Worm (Caenorhabditis elegans): ENCODE measurements around the gene cthd-1.

The cthd-1 gene

DNA sequence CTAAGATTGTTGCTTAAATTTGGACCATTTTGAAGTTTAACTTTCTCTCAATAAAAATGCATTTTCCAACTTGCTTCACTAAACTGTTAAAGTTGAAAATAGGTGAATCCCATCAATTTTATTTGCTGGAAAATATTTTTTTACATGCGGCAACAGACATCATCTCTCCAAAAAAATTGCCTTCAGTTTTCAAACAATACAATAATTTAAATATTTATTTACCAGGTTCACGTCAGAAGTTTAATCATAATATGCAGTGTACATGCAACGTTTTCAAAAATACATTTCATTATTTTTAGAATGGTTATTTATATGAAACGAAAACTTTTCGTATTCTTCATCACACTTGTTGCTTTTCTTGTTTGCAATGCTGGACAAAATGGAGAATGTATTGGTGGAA lies 47.1 kb upstream of the cthd-1 start, which contains the start of gene T06E4.5:
TSS of gene T06E4.5 (plus strand) at position 301 of the 400 bp plus-strand sequence.
- TF ChIP-seq lim-7 (GFP tag; IDR thresholded peaks at IDR 0.05) (no peak), lin-38 (GFP tag; IDR thresholded peaks at IDR 0.05) (no peak), daf-12 (tag; optimal IDR thresholded peaks at IDR 0.05) (no peak), ama-1 (optimal IDR thresholded peaks at IDR 0.05) (no peak)

DNA sequence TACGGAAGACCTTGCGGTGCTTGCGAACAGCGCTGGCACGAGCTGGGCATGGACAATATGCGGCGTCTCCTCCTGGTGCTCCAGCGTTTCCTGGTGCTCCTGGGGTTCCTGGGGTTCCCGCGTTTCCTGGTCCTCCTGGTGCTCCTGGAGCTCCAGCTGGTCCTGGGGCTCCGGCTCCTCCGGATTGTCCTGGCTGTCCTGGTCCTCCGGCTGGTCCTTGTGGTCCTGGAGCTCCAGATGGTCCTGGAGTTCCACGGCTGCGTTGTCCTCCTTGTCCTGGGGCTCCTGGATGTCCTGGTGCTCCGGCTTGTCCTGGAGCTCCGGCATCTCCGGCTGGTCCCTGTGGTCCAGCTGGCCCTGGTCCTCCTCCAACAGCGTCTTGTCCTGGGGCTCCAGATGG lies 45.7 kb upstream of the cthd-1 start:
- TF ChIP-seq pha-4 (GFP tag; IDR thresholded peaks at IDR 0.05) (peak; percentile 56; the same call in 1 of the 2 replicates), pha-4 (tag; optimal IDR thresholded peaks at IDR 0.05) (no peak), egl-43 (GFP tag; IDR thresholded peaks at IDR 0.05) (no peak), F26F4.8 (GFP tag; conservative IDR thresholded peaks at IDR 0.05) (0 out of 2 replicates have a peak, but pooled peaks have one; percentile 4), attf-4 (tag; optimal IDR thresholded peaks at IDR 0.05) (no peak), Y48G9A.11 (GFP tag; IDR thresholded peaks at IDR 0.05) (no peak), set-16 (GFP tag; IDR thresholded peaks at IDR 0.05) (peak; percentile 99), madf-5 (GFP tag; IDR thresholded peaks at IDR 0.05) (peak in 1 of 2 experiments; percentile 52; a peak in 1 of 4 replicates)

DNA sequence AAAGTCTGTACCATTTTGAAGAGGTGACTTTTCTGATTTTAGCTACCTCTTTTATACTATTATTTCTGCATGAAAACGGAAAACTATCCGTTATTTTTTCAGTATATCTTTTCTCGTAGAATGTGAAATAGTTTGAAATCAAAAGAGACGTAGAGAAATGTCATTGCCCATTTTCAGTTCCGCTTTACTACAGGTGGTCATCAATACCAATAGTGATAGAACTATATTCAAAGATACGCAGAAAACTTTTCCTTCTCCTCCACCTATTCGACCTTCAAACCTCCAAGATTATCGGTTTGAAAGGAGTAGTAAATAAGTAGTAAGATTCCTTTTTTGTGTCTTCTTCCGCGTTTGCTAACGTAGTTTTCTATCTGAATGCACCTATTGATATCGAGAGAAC lies 44.8 kb upstream of the cthd-1 start, which contains the start of gene col-147:
TSS of gene col-147 (minus strand) at position 26 of the 400 bp plus-strand sequence.
- TF ChIP-seq ztf-11 (tag; optimal IDR thresholded peaks at IDR 0.05) = no peak
- TF ChIP-seq ama-1 (optimal IDR thresholded peaks at IDR 0.05) = no peak
- TF ChIP-seq zip-11 (GFP tag; IDR thresholded peaks at IDR 0.05) = no peak
- TF ChIP-seq dmd-6 (GFP tag; IDR thresholded peaks at IDR 0.05) = 0 out of 2 replicates have a peak, but pooled peaks have one; percentile 7
- TF ChIP-seq fkh-10 (GFP tag; optimal IDR thresholded peaks at IDR 0.05) = no peak
- no peak for TF ChIP-seq nhr-11 (tag; optimal IDR thresholded peaks at IDR 0.05)
- peak; percentile 11 for TF ChIP-seq cey-2 (tag; optimal IDR thresholded peaks at IDR 0.05; ENCODE audit: borderline replicate concordance, insufficient read depth)
- TF ChIP-seq unc-62 (GFP tag; optimal IDR thresholded peaks at IDR 0.05 in 1 of 2) = peak in 1 of 2 experiments; percentile 83
- TF ChIP-seq unc-62 (tag; optimal IDR thresholded peaks at IDR 0.05) = no peak
- no peak for TF ChIP-seq mxl-3 (GFP tag; optimal IDR thresholded peaks at IDR 0.05)
- TF ChIP-seq skn-1 (tag; optimal IDR thresholded peaks at IDR 0.05) = no peak
- TF ChIP-seq madf-5 (GFP tag; IDR thresholded peaks at IDR 0.05) = no peak
- TF ChIP-seq lin-39 (tag; optimal IDR thresholded peaks at IDR 0.05) = no peak
- TF ChIP-seq madf-9 (GFP tag; conservative IDR thresholded peaks at IDR 0.05) = no peak
- peak; percentile 60 for TF ChIP-seq nhr-28 (tag; optimal IDR thresholded peaks at IDR 0.05)
- TF ChIP-seq saeg-2 (GFP tag; IDR thresholded peaks at IDR 0.05) = no peak
- TF ChIP-seq gei-8 (GFP tag; optimal IDR thresholded peaks at IDR 0.05) = no peak
- no peak for TF ChIP-seq set-16 (GFP tag; IDR thresholded peaks at IDR 0.05)
- TF ChIP-seq aha-1 (tag) = no peak

DNA sequence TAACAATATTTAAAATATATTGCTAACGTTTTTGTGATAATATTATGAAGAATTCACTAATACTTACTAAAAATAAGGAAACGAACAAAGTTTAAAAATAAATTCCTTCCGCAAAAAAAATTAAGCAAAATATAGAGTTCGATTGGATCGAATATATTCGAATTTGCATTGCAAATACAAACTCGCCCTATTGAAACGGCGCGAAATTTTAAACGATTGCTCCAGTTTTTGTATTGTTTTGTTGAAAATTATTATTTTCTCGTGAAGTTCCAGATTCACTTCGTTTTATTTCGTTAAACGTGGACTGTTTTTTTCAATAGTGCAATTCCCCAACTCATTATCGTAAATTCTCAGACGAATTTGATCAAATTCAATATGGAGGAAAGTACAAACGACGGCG lies 32.6 kb upstream of the cthd-1 start, which contains the start of the genes atl-1 and hcp-2:
TSS of gene atl-1 (minus strand) at position 89 of the 400 bp plus-strand sequence.
TSS of gene hcp-2 (plus strand) at position 353 of the 400 bp plus-strand sequence.
- TF ChIP-seq ZK546.5 (tag; optimal IDR thresholded peaks at IDR 0.05) (no peak), dpl-1 (GFP tag; optimal IDR thresholded peaks at IDR 0.05) (peak; percentile 62), zag-1 (tag; optimal IDR thresholded peaks at IDR 0.05) (no peak), duxl-1 (tag; optimal IDR thresholded peaks at IDR 0.05; ENCODE audit: poor library complexity) (no peak), F37D6.2 (tag; optimal IDR thresholded peaks at IDR 0.05) (no peak)

DNA sequence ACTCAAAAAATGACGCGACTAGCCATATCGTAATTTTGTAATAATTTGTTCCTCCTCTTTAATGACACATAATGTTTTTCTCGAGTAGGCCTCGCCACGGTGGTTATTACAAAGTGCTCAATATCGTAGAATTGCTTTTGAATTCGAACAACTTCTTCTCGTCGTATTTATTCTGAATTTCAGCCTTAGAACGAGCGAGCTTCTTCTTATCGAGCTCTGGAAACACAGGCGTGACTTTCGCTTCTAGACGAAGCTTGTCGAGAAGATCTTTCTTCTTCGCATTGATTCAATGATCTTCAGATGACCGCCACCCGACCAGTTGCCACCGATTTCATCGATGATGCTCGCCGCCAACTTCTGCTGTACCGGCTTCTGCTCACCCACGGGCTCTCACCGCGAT lies 26.8 kb upstream of the cthd-1 start, which contains the start of gene T06E4.21:
TSS of gene T06E4.21 (plus strand) at position 301 of the 400 bp plus-strand sequence.
- TF ChIP-seq gei-8 (GFP tag; optimal IDR thresholded peaks at IDR 0.05) = no peak
- no peak for TF ChIP-seq ceh-62 (tag; optimal IDR thresholded peaks at IDR 0.05)
- no peak for TF ChIP-seq lin-38 (GFP tag; IDR thresholded peaks at IDR 0.05)
- TF ChIP-seq php-3 (GFP tag; IDR thresholded peaks at IDR 0.05) = no peak
- no peak for TF ChIP-seq T20F7.1 (GFP tag; optimal IDR thresholded peaks at IDR 0.05)
- TF ChIP-seq ztf-7 (tag; optimal IDR thresholded peaks at IDR 0.05) = no peak
- no peak for TF ChIP-seq mdt-29 (GFP tag; IDR thresholded peaks at IDR 0.05)
- TF ChIP-seq fos-1 (tag; optimal IDR thresholded peaks at IDR 0.05) = no peak
- TF ChIP-seq unc-130 (GFP tag; optimal IDR thresholded peaks at IDR 0.05) = no peak
- no peak for TF ChIP-seq lin-39 (tag; optimal IDR thresholded peaks at IDR 0.05)

Data from whole organism, L4 larva.